Worm (Caenorhabditis elegans): ENCODE data around the gene eif-3.B.

- TF ChIP-seq nhr-28 (tag; optimal IDR thresholded peaks at IDR 0.05) (no peak), nhr-76 (tag; optimal IDR thresholded peaks at IDR 0.05) (no peak), drap-1 (GFP tag; optimal IDR thresholded peaks at IDR 0.05) (no peak), mep-1 (tag; optimal IDR thresholded peaks at IDR 0.05) (no peak), cnd-1 (tag; optimal IDR thresholded peaks at IDR 0.05) (no peak), elt-3 (tag; optimal IDR thresholded peaks at IDR 0.05) (no peak), nhr-237 (tag; optimal IDR thresholded peaks at IDR 0.05) (no peak), nhr-12 (tag; optimal IDR thresholded peaks at IDR 0.05) (no peak), unc-39 (tag; optimal IDR thresholded peaks at IDR 0.05) (no peak), lin-13 (tag; optimal IDR thresholded peaks at IDR 0.05) (no peak), unc-62 (GFP tag; optimal IDR thresholded peaks at IDR 0.05) (no peak), ces-1 (GFP tag; optimal IDR thresholded peaks at IDR 0.05) (no peak), ham-2 (GFP tag; optimal IDR thresholded peaks at IDR 0.05) (no peak), pha-4 (tag; optimal IDR thresholded peaks at IDR 0.05) (no peak)
Observed at ce11 chrII:14778092-14778491, 17.1 kb upstream of the eif-3.B start, which contains the start of gene Y54E2A.8.
